Fruit fly (Drosophila melanogaster) whole organism, larva: ENCODE measurements around the gene lost.
A peak's percentile ranks its signal among the peaks of the same experiment; 100 is the strongest.

ENCODE experiments used
- noc ChIP-seq: fragments of 200-800 bp; sonication (Bioruptor generic); optimal IDR thresholded peaks from 3 replicates; lab custom pipeline; 2019; ENCODE audit warnings: missing biosample characterization, mild to moderate bottlenecking, missing genetic modification characterization, moderate library complexity

Gene lost

dm6 chr3R:4402884-4403705, at the start of gene lost:
Gene lost (plus strand): TSS chr3R:4403076.
- no peak for TF ChIP-seq noc (tag; lab: Kevin White, UChicago)

DNA sequence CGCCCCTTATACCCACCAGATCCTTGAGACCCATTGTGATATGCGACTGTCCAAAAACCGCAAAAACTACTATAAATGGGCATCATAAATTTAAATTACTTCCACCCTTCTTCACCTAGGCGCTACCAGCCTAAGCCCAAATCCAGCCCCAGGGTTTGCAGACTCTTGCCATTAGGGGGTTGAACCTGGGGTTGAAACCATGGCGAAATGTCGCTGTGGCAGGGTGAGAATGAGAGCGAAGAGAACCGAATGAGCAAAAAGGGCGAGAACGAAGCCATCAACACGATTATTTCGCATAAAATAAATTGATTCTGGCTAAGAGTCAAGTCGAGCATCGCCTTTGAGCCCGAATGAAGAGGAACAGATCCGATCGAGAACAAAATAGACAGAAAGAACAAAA, 49.3 kb upstream of the lost start:
- no peak for TF ChIP-seq noc (tag; lab: Kevin White, UChicago)

- no peak for TF ChIP-seq noc (tag; lab: Kevin White, UChicago)
Measured at dm6 chr3R:4359625-4360024, 43.3 kb upstream of the lost start, which contains the start of gene CG1090. Gene CG1090 (plus strand): TSS chr3R:4359883.

dm6 chr3R:4360668-4361110, 42.2 kb upstream of the lost start:
- no peak for TF ChIP-seq noc (tag; lab: Kevin White, UChicago)

- no peak for TF ChIP-seq noc (tag; lab: Kevin White, UChicago)
Measured at dm6 chr3R:4362010-4362409, 40.9 kb upstream of the lost start.

DNA sequence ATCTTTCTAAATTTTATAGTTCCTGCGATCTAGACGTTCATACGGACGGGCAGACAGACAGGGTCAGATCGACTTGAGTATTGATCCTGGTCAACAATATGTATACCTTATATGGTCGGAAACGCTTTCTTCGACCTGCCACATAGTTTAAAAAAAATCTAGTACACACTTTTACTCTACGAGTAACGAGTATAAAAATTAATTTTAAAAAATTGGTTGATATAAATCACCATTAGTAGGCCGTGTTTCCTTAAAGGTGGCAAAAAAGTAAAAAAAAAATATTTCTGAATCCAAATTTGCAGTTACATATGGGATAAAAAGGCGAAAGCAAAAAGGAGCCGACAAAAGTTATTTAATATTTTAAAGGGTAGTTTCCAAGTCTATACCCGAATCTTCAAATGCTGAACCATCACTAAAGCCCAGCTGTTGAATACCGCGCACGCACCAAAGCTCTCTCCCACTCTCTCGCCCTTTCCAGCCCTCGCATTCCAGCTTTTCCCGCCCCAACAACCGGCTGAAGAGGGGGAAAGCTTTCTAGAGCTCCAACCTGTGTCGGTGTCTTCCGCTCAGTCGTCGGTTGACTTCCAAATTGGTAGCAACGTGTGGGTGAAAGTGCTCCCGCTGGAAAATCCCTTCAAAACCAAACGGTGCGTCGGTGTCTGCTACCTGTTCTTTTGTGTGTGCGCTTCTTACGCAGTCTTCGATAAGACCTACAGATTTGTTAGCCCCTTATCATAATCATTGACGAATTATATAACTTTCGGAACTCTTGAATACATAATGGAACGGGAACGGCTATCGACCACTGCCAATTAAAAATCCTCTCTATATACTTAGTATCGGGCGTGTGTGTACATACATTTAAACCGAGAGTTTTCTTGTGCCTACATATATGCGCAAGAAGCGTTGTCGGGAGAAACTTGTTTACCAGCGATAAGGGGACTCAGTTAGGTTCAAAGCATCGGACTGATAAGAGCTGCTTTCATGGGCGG, 24.2 kb upstream of the lost start, which contains the start of gene Sfxn1-3:
Gene Sfxn1-3 (plus strand): TSS at position 238 of the 992 bp plus-strand sequence.
- TF ChIP-seq noc (tag; lab: Kevin White, UChicago): peak; percentile 81

DNA sequence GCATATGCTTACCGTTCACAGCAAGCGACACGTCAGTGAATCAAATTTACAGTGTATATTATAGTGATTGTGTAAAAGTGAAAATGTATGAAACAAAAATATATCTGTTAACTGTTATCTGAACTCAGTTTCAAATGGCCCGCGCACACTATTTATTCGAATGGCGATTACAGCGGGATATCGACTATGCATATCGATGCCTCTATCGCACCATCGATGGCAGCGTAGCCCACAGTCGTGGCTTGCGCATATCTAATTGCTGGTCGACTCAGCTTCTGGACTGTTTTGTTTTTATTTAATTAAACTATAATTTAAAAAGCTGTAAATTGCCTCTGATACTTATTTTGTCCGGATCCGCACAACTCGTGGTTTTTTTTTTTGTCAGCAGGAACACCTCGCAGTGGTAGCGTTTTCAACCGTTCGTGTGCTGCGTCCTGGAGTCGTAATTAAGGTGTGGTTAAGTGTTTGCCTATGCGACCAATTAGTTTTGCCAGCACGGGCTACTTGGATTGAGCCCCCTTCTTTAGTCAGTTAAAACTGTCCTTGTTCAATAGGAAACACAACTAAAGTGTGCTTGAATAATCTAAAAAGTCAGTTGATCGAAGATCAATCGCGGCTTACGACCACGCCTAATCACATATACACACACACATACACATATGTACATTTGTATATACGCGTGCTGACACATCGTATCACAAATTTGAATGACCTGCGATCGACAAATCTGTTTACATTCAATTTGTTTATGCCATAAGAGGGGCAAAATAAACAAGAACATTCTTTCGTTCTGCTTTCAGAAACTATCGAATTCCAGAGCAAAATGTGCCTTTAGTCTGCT, 21.6 kb upstream of the lost start, which contains the start of gene Cont:
Gene Cont (plus strand): TSS at position 228 of the 841 bp plus-strand sequence.
- no peak for TF ChIP-seq noc (tag; lab: Kevin White, UChicago)

- TF ChIP-seq noc (tag; lab: Kevin White, UChicago): no peak
Measured at dm6 chr3R:4382165-4382564, 20.7 kb upstream of the lost start.

- TF ChIP-seq noc (tag; lab: Kevin White, UChicago): peak; percentile 31
Measured at dm6 chr3R:4387490-4387889, 15.4 kb upstream of the lost start, which contains the start of gene tub. Gene tub (plus strand): TSS chr3R:4387742.

- no peak for TF ChIP-seq noc (tag; lab: Kevin White, UChicago)
Measured at dm6 chr3R:4390133-4390532, 12.7 kb upstream of the lost start, which contains the start of gene CG14646. Gene CG14646 (plus strand): TSS chr3R:4390366.

dm6 chr3R:4394117-4394516, 8.8 kb upstream of the lost start, which contains the start of gene CG34112:
Gene CG34112 (minus strand): TSS chr3R:4394259.
- TF ChIP-seq noc (tag; lab: Kevin White, UChicago): no peak

DNA sequence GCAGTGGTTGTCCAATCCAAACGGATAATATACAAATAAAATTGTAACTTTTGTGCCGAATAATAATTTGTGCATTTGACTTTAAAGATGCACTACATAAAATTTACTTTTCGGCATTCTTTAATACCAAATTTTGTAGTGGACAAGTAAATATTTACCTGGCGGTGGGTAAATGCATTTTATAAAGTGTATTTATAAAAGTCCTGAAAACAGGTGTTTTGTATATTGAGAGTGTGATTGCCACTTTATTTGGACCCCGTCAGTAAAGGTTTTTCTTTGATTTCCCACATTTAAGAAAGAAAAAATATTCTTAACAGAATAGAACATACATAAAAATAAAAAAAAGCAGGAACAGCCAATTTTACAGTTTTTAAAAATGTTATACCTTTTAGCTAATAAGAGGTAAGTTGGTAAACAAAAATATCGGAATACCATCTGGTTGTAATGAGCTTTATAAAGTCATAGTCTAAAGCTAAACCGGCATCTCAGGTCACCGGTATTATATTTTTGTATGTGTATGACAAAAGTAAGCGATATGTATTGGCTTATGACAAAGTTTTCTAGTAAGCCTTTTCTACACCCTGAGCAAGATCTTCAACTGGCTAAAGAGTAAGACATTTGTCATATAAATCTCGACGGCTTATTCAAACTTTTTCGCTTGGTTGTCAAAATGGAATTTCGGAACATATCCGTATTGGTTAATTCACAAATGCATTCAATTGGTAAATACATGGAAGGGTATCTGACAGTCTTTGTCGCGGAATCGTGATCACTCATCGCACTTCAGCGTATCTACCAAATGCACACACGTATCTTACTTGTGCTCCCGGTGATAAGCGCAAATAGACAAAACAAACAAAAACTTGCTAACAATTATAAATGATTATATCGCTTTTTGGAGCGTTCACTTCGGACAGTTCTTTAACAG, 8.0 kb upstream of the lost start:
- peak; percentile 96 for TF ChIP-seq noc (tag; lab: Kevin White, UChicago)

DNA sequence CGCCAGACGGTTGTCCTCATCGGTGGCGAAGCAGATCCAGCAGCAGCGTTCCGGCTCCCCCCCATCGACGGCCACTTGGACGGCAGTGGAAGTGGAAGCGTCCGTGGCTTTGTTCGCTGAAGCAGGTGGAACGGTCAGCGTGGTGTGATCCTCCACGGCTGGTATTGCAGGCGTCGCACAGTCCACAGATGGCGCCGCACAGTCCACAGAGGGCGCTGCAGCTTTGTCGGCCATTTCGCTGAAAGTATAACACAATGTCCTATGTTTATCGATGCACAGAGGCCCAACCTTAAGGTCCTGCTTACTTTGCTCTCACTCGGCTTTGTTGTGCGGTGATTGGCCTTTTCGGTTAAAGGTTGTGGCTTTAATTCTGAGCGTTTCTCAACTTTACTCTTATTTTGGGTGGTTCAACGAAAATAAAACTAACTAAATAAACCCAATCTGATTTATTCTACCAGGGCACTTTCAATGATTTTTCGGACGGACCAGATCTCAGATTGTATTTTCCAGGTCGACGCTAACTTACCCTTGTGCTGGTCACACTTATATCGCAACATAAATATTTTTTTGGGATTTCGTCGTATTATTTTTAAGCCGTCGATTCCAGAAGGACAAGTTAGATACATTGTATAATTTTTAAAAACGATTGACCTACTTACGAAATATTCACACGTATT, 5.3 kb upstream of the lost start, which contains the start of gene CG9855:
Gene CG9855 (minus strand): TSS at position 473 of the 677 bp plus-strand sequence.
- no peak for TF ChIP-seq noc (tag; lab: Kevin White, UChicago)
